Worm (Caenorhabditis elegans) whole organism, L3 larva: ENCODE results near the gene mtm-3.

ENCODE experiments used
- ceh-28 ChIP-seq: fragments of 150-350 bp; optimal IDR thresholded peaks from 2 replicates; lab custom pipeline; 2014; ENCODE audit warnings: missing biosample characterization, missing genetic modification reagents, missing genetic modification characterization
- lin-39 ChIP-seq: fragments of 150-350 bp; optimal IDR thresholded peaks from 2 replicates; lab custom pipeline; 2018; ENCODE audit warnings: missing biosample characterization, missing genetic modification reagents, missing genetic modification characterization
- mdl-1 ChIP-seq: fragments of 150-350 bp; optimal IDR thresholded peaks from 2 replicates; lab custom pipeline; 2014; ENCODE audit warnings: missing biosample characterization, missing genetic modification characterization
- nfya-1 ChIP-seq: sonication (generic microtip); optimal IDR thresholded peaks from 2 replicates; lab custom pipeline; 2017; ENCODE audit warnings: missing genetic modification characterization, mild to moderate bottlenecking, missing compliant biosample characterization, antibody characterized with exemption, moderate library complexity; ENCODE audit not compliant: insufficient read depth
- nhr-11 ChIP-seq: fragments of 150-350 bp; optimal IDR thresholded peaks from 2 replicates; lab custom pipeline; 2014; ENCODE audit warnings: missing biosample characterization, missing genetic modification characterization
- nhr-237 ChIP-seq: fragments of 150-350 bp; optimal IDR thresholded peaks from 2 replicates; lab custom pipeline; 2014; ENCODE audit warnings: missing biosample characterization, missing genetic modification characterization
- nhr-76 ChIP-seq: fragments of 150-350 bp; sonication (generic microtip); optimal IDR thresholded peaks from 5 replicates; lab custom pipeline; 2014; ENCODE audit warnings: missing biosample characterization, missing genetic modification characterization
- skn-1 ChIP-seq: fragments of 150-350 bp; optimal IDR thresholded peaks from 2 replicates; lab custom pipeline; 2014; ENCODE audit warnings: missing biosample characterization, missing genetic modification characterization
- snpc-4 ChIP-seq: fragments of 150-350 bp; optimal IDR thresholded peaks from 2 replicates; lab custom pipeline; 2014; ENCODE audit warnings: missing biosample characterization, missing genetic modification characterization
- tbx-2 ChIP-seq: sonication (generic microtip); optimal IDR thresholded peaks from 2 replicates; lab custom pipeline; 2016; ENCODE audit warnings: mild to moderate bottlenecking, missing genetic modification characterization, missing compliant biosample characterization
- unc-39 ChIP-seq: sonication (generic microtip); optimal IDR thresholded peaks from 4 replicates; lab custom pipeline; 2017; ENCODE audit warnings: missing biosample characterization, missing genetic modification characterization
- unc-62 ChIP-seq: fragments of 150-350 bp; sonication (generic microtip); optimal IDR thresholded peaks from 4 replicates; lab custom pipeline; 2014; ENCODE audit warnings: missing biosample characterization, missing genetic modification reagents, missing genetic modification characterization
- zag-1 ChIP-seq: fragments of 150-350 bp; optimal IDR thresholded peaks from 2 replicates; lab custom pipeline; 2014; ENCODE audit warnings: missing biosample characterization, missing genetic modification characterization
- ztf-11 ChIP-seq: fragments of 150-350 bp; optimal IDR thresholded peaks from 2 replicates; lab custom pipeline; 2014; ENCODE audit warnings: missing biosample characterization, missing genetic modification characterization

- TF ChIP-seq unc-62 (no peak), zag-1 (tag; lab: Kevin White, UChicago) (no peak), tbx-2 (tag; lab: Kevin White, UChicago) (no peak), skn-1 (no peak), lin-39 (tag; lab: Kevin White, UChicago) (no peak), mdl-1 (tag; lab: Kevin White, UChicago) (no peak), ztf-11 (tag; lab: Kevin White, UChicago) (no peak), ceh-28 (no peak), nhr-11 (tag; lab: Kevin White, UChicago) (no peak), nfya-1 (tag; lab: Kevin White, UChicago) (no peak), snpc-4 (tag; lab: Kevin White, UChicago) (no peak), unc-39 (tag; lab: Kevin White, UChicago) (no peak), nhr-237 (tag; lab: Kevin White, UChicago) (no peak), nhr-76 (tag; lab: Kevin White, UChicago) (no peak)
Observed at ce11 chrIII:3819579-3819978, 19.3 kb upstream of the mtm-3 start, which contains the start of gene dpy-27.
